Worm (Caenorhabditis elegans) whole organism, early embryonic: Measurements from ENCODE around the gene spp-22.

Experiments used
- B0310.2 ChIP-seq: sonication (generic microtip); optimal IDR thresholded peaks from 2 replicates; lab custom pipeline; 2016; ENCODE audit warnings: mild to moderate bottlenecking, missing genetic modification characterization, missing compliant biosample characterization
- F13C5.2 ChIP-seq: sonication (generic microtip); optimal IDR thresholded peaks from 2 replicates; lab custom pipeline; 2017; ENCODE audit warnings: mild to moderate bottlenecking, missing genetic modification characterization, inconsistent platforms, missing compliant biosample characterization
- aly-1 ChIP-seq: sonication (generic microtip); optimal IDR thresholded peaks from 2 replicates; lab custom pipeline; 2016; ENCODE audit warnings: missing genetic modification characterization, missing compliant biosample characterization
- ama-1 ChIP-seq: fragments of 150-350 bp; optimal IDR thresholded peaks from 2 replicates; lab custom pipeline; 2014
- ceh-13 ChIP-seq: fragments of 200-800 bp; sonication (Bioruptor generic); optimal IDR thresholded peaks from 2 replicates; lab custom pipeline; 2018; ENCODE audit warnings: mild to moderate bottlenecking, missing genetic modification characterization, missing compliant biosample characterization
- ceh-36 ChIP-seq: sonication (generic microtip); optimal IDR thresholded peaks from 2 replicates; lab custom pipeline; 2016; ENCODE audit warnings: missing genetic modification characterization, inconsistent platforms, missing compliant biosample characterization
- ets-7 ChIP-seq: sonication (generic microtip); optimal IDR thresholded peaks from 2 replicates; lab custom pipeline; 2016; ENCODE audit warnings: missing genotype, missing genetic modification characterization, missing compliant biosample characterization
- flt-1 ChIP-seq: fragments of 200-800 bp; sonication (Bioruptor generic); IDR thresholded peaks from 2 replicates; pipeline ENCODE4 v1.3.6; 2022; ENCODE audit warnings: missing genetic modification characterization, missing compliant biosample characterization
- hmbx-1 ChIP-seq: sonication (generic microtip); optimal IDR thresholded peaks from 2 replicates; lab custom pipeline; 2016; ENCODE audit warnings: mild to moderate bottlenecking, missing genetic modification characterization, missing compliant biosample characterization
- hmg-4 ChIP-seq: fragments of 200-800 bp; sonication (Bioruptor generic); optimal IDR thresholded peaks from 2 replicates; lab custom pipeline; 2018; ENCODE audit warnings: mild to moderate bottlenecking, missing genetic modification characterization, missing compliant biosample characterization
- hnd-1 ChIP-seq: sonication (generic microtip); optimal IDR thresholded peaks from 2 replicates; lab custom pipeline; 2016; ENCODE audit warnings: missing genetic modification characterization, missing compliant biosample characterization
- pes-1 ChIP-seq: fragments of 200-800 bp; sonication (Bioruptor generic); IDR thresholded peaks from 2 replicates; pipeline ENCODE4 v1.3.6; 2022; ENCODE audit warnings: missing genetic modification reagents, missing genetic modification characterization, missing compliant biosample characterization
- scrt-1 ChIP-seq: fragments of 200-800 bp; sonication (Bioruptor generic); IDR thresholded peaks from 2 replicates; pipeline ENCODE4 v1.3.6; 2022; ENCODE audit warnings: missing genetic modification characterization, missing compliant biosample characterization
- sea-1 ChIP-seq: fragments of 200-800 bp; sonication (Bioruptor generic); conservative IDR thresholded peaks from 2 replicates; pipeline ENCODE4 v1.3.6; 2022; ENCODE audit warnings: missing genetic modification characterization, missing compliant biosample characterization
- tbx-11 ChIP-seq: fragments of 200-800 bp; sonication (Bioruptor generic); IDR thresholded peaks from 2 replicates; pipeline ENCODE4 v1.3.6; 2022; ENCODE audit warnings: missing genetic modification characterization, missing compliant biosample characterization
- tbx-37 ChIP-seq: fragments of 200-800 bp; sonication (Bioruptor generic); conservative IDR thresholded peaks from 2 replicates; pipeline ENCODE4 v1.3.6; 2022; ENCODE audit warnings: missing genetic modification reagents, missing genetic modification characterization, missing compliant biosample characterization
- tra-4 ChIP-seq: sonication (generic microtip); optimal IDR thresholded peaks from 2 replicates; lab custom pipeline; 2017; ENCODE audit warnings: missing genetic modification characterization, missing compliant biosample characterization

Gene spp-22

DNA sequence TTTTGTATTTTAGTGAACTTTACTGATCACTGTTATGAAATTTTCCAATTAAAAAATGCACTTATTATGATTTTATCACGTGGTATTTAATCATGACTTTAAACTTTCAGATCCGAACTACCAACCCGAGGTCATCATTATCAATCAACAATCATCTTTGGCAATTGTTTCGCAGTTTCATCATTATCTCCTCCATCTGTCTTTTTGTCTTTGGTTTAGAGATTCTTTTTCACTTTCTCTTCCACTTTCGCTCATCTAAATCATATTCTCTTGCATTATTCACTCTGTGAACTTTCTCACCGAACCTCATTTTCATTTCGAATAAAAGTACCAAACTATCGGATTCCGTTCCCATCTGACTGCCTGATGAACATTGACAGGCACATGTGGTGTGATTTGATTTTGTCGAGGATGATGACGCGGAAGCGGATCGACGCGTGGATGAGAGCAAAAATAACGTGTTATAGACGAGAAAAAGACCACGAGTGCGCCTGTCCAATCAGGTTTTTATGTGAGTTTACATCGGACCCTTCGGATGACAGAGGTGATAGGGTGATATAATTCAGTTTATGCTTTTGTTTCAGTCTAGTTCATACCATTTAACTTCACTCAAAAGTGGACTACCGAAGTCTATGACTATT, 918 bp upstream of the spp-22 start:
- TF ChIP-seq tbx-37 (no peak), ceh-13 (no peak), ceh-36 (no peak)

DNA sequence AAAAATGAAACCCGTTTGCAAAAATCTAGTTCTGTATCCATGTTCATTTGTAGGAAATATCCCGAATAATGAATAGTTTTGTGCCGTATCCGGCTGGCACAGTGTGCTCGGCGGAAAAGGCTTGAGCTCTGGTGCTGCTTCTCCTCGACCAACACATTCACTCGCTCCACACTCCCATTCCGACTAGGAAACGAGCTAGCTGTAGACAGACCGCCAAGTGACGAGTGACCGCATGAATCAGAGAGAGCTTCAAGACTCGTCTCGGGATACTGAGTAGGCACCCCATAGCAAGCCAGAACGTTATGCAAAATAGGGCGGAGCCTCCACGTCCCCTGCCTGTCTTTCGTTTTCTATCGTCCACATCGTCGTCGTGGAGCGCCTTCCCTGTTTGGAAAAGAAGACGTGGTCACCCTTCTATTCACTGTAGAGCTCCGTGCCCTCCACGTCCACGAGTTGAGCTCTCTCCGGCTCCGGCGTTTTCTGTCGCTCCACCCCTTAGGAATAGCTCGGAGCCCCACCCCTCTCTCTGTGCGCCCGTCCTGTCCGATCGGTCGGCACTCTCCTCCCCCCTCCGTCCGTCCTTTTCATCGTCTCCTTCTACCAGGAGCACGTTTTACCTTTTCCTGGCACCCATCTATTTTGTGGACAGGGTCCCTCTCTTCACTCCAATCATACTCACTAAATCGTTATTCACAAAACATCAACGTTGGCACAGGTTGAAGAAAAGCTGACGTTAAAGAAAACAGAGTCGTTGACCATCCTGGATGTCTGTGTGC, 6.4 kb downstream of the spp-22 start, which contains the start of gene syd-9:
syd-9 (plus strand) TSS at position 394 of the 776 bp plus-strand sequence.
- TF ChIP-seq hmbx-1 (tag; lab: Kevin White, UChicago) (no peak), tbx-11 (peak; percentile 21; the same call in 1 of the 2 replicates), ceh-13 (no peak), scrt-1 (GFP tag; lab: Robert Waterston, UW) (no peak), hmg-4 (GFP tag; lab: Kevin White, UChicago) (peak; percentile 27)

DNA sequence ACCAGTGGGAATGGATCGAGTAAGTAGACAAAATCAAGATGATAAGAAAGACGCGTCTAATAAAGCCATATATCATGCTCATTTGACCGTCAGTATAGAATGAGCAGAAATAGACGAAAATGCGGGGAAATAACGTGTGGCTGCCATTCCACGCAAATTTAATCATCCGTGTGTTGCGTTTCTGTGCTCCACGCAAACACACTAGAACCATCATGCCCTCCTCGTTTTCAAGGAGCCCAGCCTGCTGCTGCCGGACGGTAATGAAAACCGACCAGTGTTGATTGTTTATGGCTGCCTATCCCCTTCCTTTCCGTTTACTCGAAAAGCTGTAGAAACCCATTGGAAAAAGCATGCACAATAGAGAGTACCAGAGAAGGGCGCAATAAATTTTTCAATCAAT, 8.7 kb downstream of the spp-22 start:
- TF ChIP-seq tbx-11 (no peak), ceh-36 (no peak), ceh-13 (no peak), hmbx-1 (tag; lab: Kevin White, UChicago) (no peak), ets-7 (tag; lab: Kevin White, UChicago) (no peak), pes-1 (GFP tag; lab: Robert Waterston, UW) (no peak), flt-1 (GFP tag; lab: Robert Waterston, UW) (no peak), tbx-37 (no peak), sea-1 (no peak), B0310.2 (no peak), hnd-1 (tag; lab: Kevin White, UChicago) (no peak), ama-1 (lab: Kevin White, UChicago) (no peak), scrt-1 (GFP tag; lab: Robert Waterston, UW) (no peak), aly-1 (tag; lab: Kevin White, UChicago) (no peak), hmg-4 (GFP tag; lab: Kevin White, UChicago) (no peak), tra-4 (tag; lab: Kevin White, UChicago) (no peak), F13C5.2 (tag; lab: Kevin White, UChicago) (no peak)

DNA sequence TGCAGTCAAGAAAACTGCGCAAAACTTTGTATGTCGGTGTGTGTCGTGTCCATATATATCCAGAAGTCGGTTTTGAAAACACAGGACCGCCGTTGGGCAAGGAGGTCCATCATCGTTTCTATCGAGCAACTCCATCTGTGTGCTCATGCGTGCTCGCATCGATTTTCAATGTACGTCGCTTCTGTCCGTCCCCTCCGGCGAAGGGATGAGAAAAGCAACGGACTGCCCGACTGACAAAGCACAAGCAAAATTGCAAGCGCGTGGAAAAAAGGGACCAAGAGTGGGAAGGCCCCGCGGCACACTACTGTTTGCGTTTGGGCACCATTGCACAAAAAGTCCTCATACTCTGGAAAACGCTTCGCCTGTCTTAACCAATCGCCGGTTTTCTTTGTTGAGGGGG, 10.9 kb downstream of the spp-22 start:
- TF ChIP-seq ceh-36 (peak; percentile 34), sea-1 (0 out of 2 replicates have a peak, but pooled peaks have one; percentile 20), flt-1 (GFP tag; lab: Robert Waterston, UW) (no peak), hmg-4 (GFP tag; lab: Kevin White, UChicago) (no peak), F13C5.2 (tag; lab: Kevin White, UChicago) (no peak), B0310.2 (no peak), tra-4 (tag; lab: Kevin White, UChicago) (no peak), hnd-1 (tag; lab: Kevin White, UChicago) (no peak), aly-1 (tag; lab: Kevin White, UChicago) (no peak), tbx-37 (no peak)

DNA sequence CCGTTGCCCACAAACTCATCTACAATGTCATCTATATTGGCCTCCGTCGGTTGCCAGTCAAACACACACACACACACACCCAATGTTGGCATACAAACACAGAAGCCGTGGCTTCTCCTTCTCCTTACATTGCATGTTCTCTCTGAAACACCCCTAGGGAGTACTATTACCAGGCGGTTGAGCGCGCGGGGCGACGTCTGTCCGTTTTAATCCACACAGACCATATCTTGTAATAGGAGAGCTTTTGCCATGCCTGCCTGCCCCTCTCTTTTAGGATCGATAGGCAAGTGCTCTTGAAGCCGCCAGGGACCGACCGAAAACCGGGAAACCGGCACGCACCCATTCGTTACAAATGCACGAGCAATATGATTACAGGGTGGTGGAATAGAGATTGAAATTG, 13.0 kb downstream of the spp-22 start:
- no peak for TF ChIP-seq hmg-4 (GFP tag; lab: Kevin White, UChicago)
- peak; percentile 29; the same call in 1 of the 2 replicates for TF ChIP-seq pes-1 (GFP tag; lab: Robert Waterston, UW)

DNA sequence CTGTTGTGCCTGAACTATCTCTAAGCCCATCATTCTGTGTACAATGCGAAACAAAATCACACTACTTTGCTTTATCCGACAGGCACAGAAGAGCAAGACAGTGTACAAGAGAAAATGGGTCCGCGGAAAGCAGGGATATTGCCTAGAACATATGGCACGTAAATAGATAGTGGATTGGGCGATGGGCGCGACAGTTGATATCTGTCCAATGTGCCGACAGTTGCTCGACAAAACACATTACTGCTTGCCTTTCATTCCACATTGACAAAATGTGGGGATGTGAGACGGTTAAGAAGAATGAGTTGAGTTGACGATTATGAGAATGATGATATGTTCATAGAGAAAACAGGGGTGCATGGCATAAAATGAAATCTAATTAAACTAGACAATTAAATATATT, 13.5 kb downstream of the spp-22 start:
- no peak for TF ChIP-seq ceh-13
- TF ChIP-seq tbx-37: no peak
- no peak for TF ChIP-seq flt-1 (GFP tag; lab: Robert Waterston, UW)
- no peak for TF ChIP-seq tra-4 (tag; lab: Kevin White, UChicago)
- no peak for TF ChIP-seq scrt-1 (GFP tag; lab: Robert Waterston, UW)
- TF ChIP-seq hmbx-1 (tag; lab: Kevin White, UChicago): no peak
- TF ChIP-seq tbx-11: no peak
- no peak for TF ChIP-seq sea-1
- TF ChIP-seq ceh-36: no peak
- no peak for TF ChIP-seq B0310.2
- no peak for TF ChIP-seq pes-1 (GFP tag; lab: Robert Waterston, UW)
- TF ChIP-seq hmg-4 (GFP tag; lab: Kevin White, UChicago): no peak
- TF ChIP-seq ets-7 (tag; lab: Kevin White, UChicago): no peak
- no peak for TF ChIP-seq F13C5.2 (tag; lab: Kevin White, UChicago)
- no peak for TF ChIP-seq ama-1 (lab: Kevin White, UChicago)
- TF ChIP-seq hnd-1 (tag; lab: Kevin White, UChicago): no peak
- TF ChIP-seq aly-1 (tag; lab: Kevin White, UChicago): no peak

DNA sequence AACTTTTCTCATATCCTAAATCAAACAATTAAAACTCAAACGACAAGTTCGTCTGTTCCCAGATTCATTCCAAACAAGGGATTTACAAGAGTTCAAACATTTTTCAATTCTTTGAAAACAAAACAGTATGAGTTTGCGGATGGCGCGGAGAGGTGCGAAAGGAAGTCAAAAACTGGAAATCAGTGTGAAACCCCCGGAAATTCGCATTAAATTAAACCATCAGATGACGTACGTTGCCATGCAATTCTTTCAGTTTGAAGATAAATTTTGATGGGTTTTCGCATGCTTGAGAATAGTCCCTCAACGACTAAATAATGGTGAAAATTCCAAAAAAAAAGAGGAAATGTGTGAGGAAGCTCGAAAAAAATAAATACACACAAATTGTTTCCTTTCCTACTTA, 17.9 kb downstream of the spp-22 start:
- no peak for TF ChIP-seq hnd-1 (tag; lab: Kevin White, UChicago)

DNA sequence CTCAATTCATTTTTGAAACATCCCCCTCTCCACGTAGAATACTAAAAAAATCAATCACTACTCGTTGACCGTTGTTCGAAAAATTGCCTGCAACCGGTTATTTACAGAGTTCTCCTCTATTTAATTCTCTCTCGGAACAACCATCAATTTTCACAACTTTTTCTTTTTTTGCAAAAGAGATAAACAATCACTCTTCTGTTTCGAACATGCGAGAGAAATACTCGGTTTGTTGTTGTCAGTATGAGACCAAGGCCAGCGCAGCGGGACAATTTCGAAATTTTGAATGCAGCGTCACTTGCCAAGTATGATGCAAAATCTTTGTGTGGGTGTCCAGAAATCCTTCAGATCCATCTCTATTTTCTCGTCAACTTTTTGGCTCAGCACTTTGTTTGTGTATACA, 18.8 kb downstream of the spp-22 start:
- TF ChIP-seq B0310.2 (no peak), aly-1 (tag; lab: Kevin White, UChicago) (no peak), ceh-13 (no peak), hnd-1 (tag; lab: Kevin White, UChicago) (no peak), ets-7 (tag; lab: Kevin White, UChicago) (no peak), hmg-4 (GFP tag; lab: Kevin White, UChicago) (no peak), flt-1 (GFP tag; lab: Robert Waterston, UW) (no peak), hmbx-1 (tag; lab: Kevin White, UChicago) (no peak), tbx-11 (no peak), tra-4 (tag; lab: Kevin White, UChicago) (no peak), ama-1 (lab: Kevin White, UChicago) (no peak), tbx-37 (no peak)
